Worm (Caenorhabditis elegans) whole organism, L1 larva: ENCODE measurements around the gene nhr-140.

ENCODE experiments used
- blmp-1 ChIP-seq: fragments of 150-350 bp; optimal IDR thresholded peaks from 2 replicates; lab custom pipeline; 2014; ENCODE audit warnings: missing biosample characterization, missing genetic modification characterization
- efl-1 ChIP-seq, 4 experiments: fragments of 150-350 bp; optimal IDR thresholded peaks in 3 of 4; peaks in 1 of 4; 1 replicate in 1 of 4; 2 replicates in 3 of 4; lab custom pipeline; 2014; ENCODE audit warnings: missing biosample characterization in 2 of 4, missing genetic modification characterization in 2 of 4, missing genetic modification reagents in 2 of 4
- isw-1 ChIP-seq: fragments of 200-800 bp; sonication (Bioruptor generic); IDR thresholded peaks from 2 replicates; pipeline ENCODE4 v1.3.6; 2022; ENCODE audit warnings: missing genetic modification characterization, missing compliant biosample characterization
- lin-13 ChIP-seq: fragments of 150-350 bp; optimal IDR thresholded peaks from 2 replicates; lab custom pipeline; 2014; ENCODE audit warnings: missing biosample characterization, missing genetic modification reagents, missing genetic modification characterization
- nhr-28 ChIP-seq: fragments of 150-350 bp; optimal IDR thresholded peaks from 2 replicates; lab custom pipeline; 2014; ENCODE audit warnings: missing biosample characterization, missing genetic modification characterization
- nhr-77 ChIP-seq: fragments of 150-350 bp; optimal IDR thresholded peaks from 2 replicates; lab custom pipeline; 2014; ENCODE audit warnings: missing biosample characterization, missing genetic modification characterization
- snpc-4 ChIP-seq: fragments of 150-350 bp; optimal IDR thresholded peaks from 2 replicates; lab custom pipeline; 2014; ENCODE audit warnings: missing biosample characterization, missing genetic modification characterization
- unc-98 ChIP-seq: fragments of 200-800 bp; sonication (Bioruptor generic); IDR thresholded peaks from 2 replicates; pipeline ENCODE4 v1.3.6; 2022; ENCODE audit warnings: missing genetic modification characterization, missing compliant biosample characterization

ce11 chrV:7027055-7027454, 37.6 kb upstream of the nhr-140 start, which contains the start of gene F20A1.6:
- no peak for TF ChIP-seq snpc-4 (tag; lab: Kevin White, UChicago)
- no peak for TF ChIP-seq nhr-77 (tag; lab: Kevin White, UChicago)
- TF ChIP-seq isw-1, result no peak
- no peak for TF ChIP-seq blmp-1 (tag; lab: Kevin White, UChicago)
- no peak for TF ChIP-seq lin-13 (GFP tag; lab: Kevin White, UChicago)
- no peak for TF ChIP-seq nhr-28 (tag; lab: Kevin White, UChicago)
- TF ChIP-seq unc-98 (GFP tag; lab: Robert Waterston, UW), result no peak
- no peak for TF ChIP-seq efl-1 (optimal IDR thresholded peaks at IDR 0.05; lab: Kevin White, UChicago)
- TF ChIP-seq efl-1 (GFP tag; optimal IDR thresholded peaks at IDR 0.05 in 1 of 2; lab: Kevin White, UChicago), result no peak
